Worm (Caenorhabditis elegans): ENCODE results near the gene C05D11.1.

The C05D11.1 gene

ce11 chrIII:6444335-6444734 is 7.9 kb downstream of the C05D11.1 start, which contains the start of gene C05D11.13 (continued):
- peak; percentile 24 to 54 for TF ChIP-seq lin-35 (GFP tag; optimal IDR thresholded peaks at IDR 0.05)
- TF ChIP-seq nhr-28 (tag; optimal IDR thresholded peaks at IDR 0.05) = no peak
- TF ChIP-seq ceh-8 (GFP tag; optimal IDR thresholded peaks at IDR 0.05) = no peak
- TF ChIP-seq F16B12.6 (tag; optimal IDR thresholded peaks at IDR 0.05) = peak; percentile 11
- TF ChIP-seq nhr-12 (tag; optimal IDR thresholded peaks at IDR 0.05) = no peak
- TF ChIP-seq mdl-1 (tag; optimal IDR thresholded peaks at IDR 0.05) = peak in 1 of 2 experiments; percentile 23
- 0 out of 2 replicates have a peak, but pooled peaks have one; percentile 3 for TF ChIP-seq nhr-19 (GFP tag; conservative IDR thresholded peaks at IDR 0.05)
- TF ChIP-seq nhr-90 (tag; optimal IDR thresholded peaks at IDR 0.05; ENCODE audit: poor library complexity) = no peak
- no peak for TF ChIP-seq ztf-4 (tag; optimal IDR thresholded peaks at IDR 0.05)
- TF ChIP-seq lsy-2 (tag; optimal IDR thresholded peaks at IDR 0.05) = peak; percentile 49 to 87
- no peak for TF ChIP-seq fos-1 (tag; optimal IDR thresholded peaks at IDR 0.05)
- no peak for TF ChIP-seq nhr-84 (tag; optimal IDR thresholded peaks at IDR 0.05)
- TF ChIP-seq C04F5.9 (tag; optimal IDR thresholded peaks at IDR 0.05) = no peak
- TF ChIP-seq ztf-11 (tag; optimal IDR thresholded peaks at IDR 0.05) = no peak
- no peak for TF ChIP-seq aly-2 (tag; optimal IDR thresholded peaks at IDR 0.05)
- TF ChIP-seq unc-86 (tag; optimal IDR thresholded peaks at IDR 0.05) = no peak
- no peak for TF ChIP-seq sptf-1 (tag; optimal IDR thresholded peaks at IDR 0.05)
- TF ChIP-seq nhr-20 (tag; optimal IDR thresholded peaks at IDR 0.05) = peak; percentile 34
- no peak for TF ChIP-seq zag-1 (tag; optimal IDR thresholded peaks at IDR 0.05)
- no peak for TF ChIP-seq unc-98 (GFP tag; IDR thresholded peaks at IDR 0.05)
- no peak for TF ChIP-seq grh-1 (GFP tag; IDR thresholded peaks at IDR 0.05)
- TF ChIP-seq unc-130 (tag; optimal IDR thresholded peaks at IDR 0.05) = peak; percentile 68
- TF ChIP-seq lir-3 (tag; optimal IDR thresholded peaks at IDR 0.05; ENCODE audit: poor library complexity) = no peak
- no peak for TF ChIP-seq egl-27 (tag; optimal IDR thresholded peaks at IDR 0.05)
- TF ChIP-seq mep-1 (tag; optimal IDR thresholded peaks at IDR 0.05) = peak; percentile 78
- no peak for TF ChIP-seq alr-1 (tag; optimal IDR thresholded peaks at IDR 0.05; ENCODE audit: borderline replicate concordance)
- no peak for TF ChIP-seq hlh-17 (GFP tag; optimal IDR thresholded peaks at IDR 0.05; ENCODE audit: borderline replicate concordance)
- peak; percentile 9 for TF ChIP-seq xbp-1 (tag; optimal IDR thresholded peaks at IDR 0.05)
- TF ChIP-seq ceh-82 (tag; optimal IDR thresholded peaks at IDR 0.05) = no peak
- no peak for TF ChIP-seq lin-39 (tag; optimal IDR thresholded peaks at IDR 0.05)

- no peak for TF ChIP-seq egl-27 (tag; optimal IDR thresholded peaks at IDR 0.05)
- no peak for TF ChIP-seq nhr-20 (tag; optimal IDR thresholded peaks at IDR 0.05)
- no peak for TF ChIP-seq nhr-47 (tag; optimal IDR thresholded peaks at IDR 0.05)
- TF ChIP-seq mdl-1 (tag; optimal IDR thresholded peaks at IDR 0.05) = no peak
- no peak for TF ChIP-seq ets-5 (GFP tag; IDR thresholded peaks at IDR 0.05)
- no peak for TF ChIP-seq fkh-4 (tag; optimal IDR thresholded peaks at IDR 0.05; ENCODE audit: borderline replicate concordance)
- TF ChIP-seq nhr-11 (tag; optimal IDR thresholded peaks at IDR 0.05) = no peak
These were observed 10.4 kb downstream of the C05D11.1 start, which contains the start of gene let-721 for ce11 chrIII:6446807-6447206. Gene let-721, minus strand, starts transcription at chrIII:6446907.

ce11 chrIII:6447521-6447920 is 11.1 kb downstream of the C05D11.1 start:
- no peak for TF ChIP-seq ceh-82 (tag; optimal IDR thresholded peaks at IDR 0.05)
- TF ChIP-seq C16A3.4 (tag; optimal IDR thresholded peaks at IDR 0.05) = peak; percentile 16
- TF ChIP-seq efl-3 (GFP tag; optimal IDR thresholded peaks at IDR 0.05) = no peak
- peak; percentile 62 for TF ChIP-seq ztf-4 (tag; optimal IDR thresholded peaks at IDR 0.05)
- TF ChIP-seq nhr-84 (tag; optimal IDR thresholded peaks at IDR 0.05) = no peak
- TF ChIP-seq sptf-1 (tag; optimal IDR thresholded peaks at IDR 0.05) = no peak
- no peak for TF ChIP-seq pax-3 (tag; optimal IDR thresholded peaks at IDR 0.05)
- TF ChIP-seq zag-1 (tag; optimal IDR thresholded peaks at IDR 0.05) = no peak
- TF ChIP-seq elt-3 (tag; optimal IDR thresholded peaks at IDR 0.05) = peak in 1 of 6 experiments; percentile 49
- TF ChIP-seq snu-23 (GFP tag; optimal IDR thresholded peaks at IDR 0.05) = peak; percentile 68
- no peak for TF ChIP-seq pqm-1 (tag; optimal IDR thresholded peaks at IDR 0.05)
- no peak for TF ChIP-seq snpc-4 (tag; optimal IDR thresholded peaks at IDR 0.05)
- no peak for TF ChIP-seq dsc-1 (tag; optimal IDR thresholded peaks at IDR 0.05)
- no peak for TF ChIP-seq nhr-12 (tag; optimal IDR thresholded peaks at IDR 0.05)
- TF ChIP-seq lin-13 (GFP tag; optimal IDR thresholded peaks at IDR 0.05) = peak; percentile 27
- no peak for TF ChIP-seq jun-1 (tag; optimal IDR thresholded peaks at IDR 0.05)
- TF ChIP-seq nhr-20 (tag; optimal IDR thresholded peaks at IDR 0.05) = peak; percentile 77
- TF ChIP-seq unc-62 (GFP tag; optimal IDR thresholded peaks at IDR 0.05) = no peak
- peak in 1 of 2 experiments; percentile 1 for TF ChIP-seq efl-1 (optimal IDR thresholded peaks at IDR 0.05)
- no peak for TF ChIP-seq efl-1 (GFP tag; optimal IDR thresholded peaks at IDR 0.05 in 1 of 2)
- no peak for TF ChIP-seq hlh-17 (GFP tag; optimal IDR thresholded peaks at IDR 0.05; ENCODE audit: borderline replicate concordance)
- TF ChIP-seq rnt-1 (tag; optimal IDR thresholded peaks at IDR 0.05) = peak; percentile 51
- TF ChIP-seq nhr-77 (tag; optimal IDR thresholded peaks at IDR 0.05) = no peak
- peak in 1 of 2 experiments; percentile 32 for TF ChIP-seq lsy-2 (tag; optimal IDR thresholded peaks at IDR 0.05)
- no peak for TF ChIP-seq egl-27 (tag; optimal IDR thresholded peaks at IDR 0.05)
- TF ChIP-seq mep-1 (tag; optimal IDR thresholded peaks at IDR 0.05) = peak; percentile 48

Data from whole organism, L1 larva.